Worm (Caenorhabditis elegans) whole organism, young adult: ENCODE results near the gene str-124.

Experiments used
- ama-1 ChIP-seq, 3 experiments: fragments of 150-350 bp in 1 of 3; sonication (generic microtip) in 2 of 3; optimal IDR thresholded peaks; 2 replicates each; lab custom pipeline; 2014 to 2018; ENCODE audit warnings: missing biosample characterization in 2 of 3, missing genetic modification characterization in 2 of 3, missing genetic modification reagents in 2 of 3
- aptf-3 ChIP-seq: fragments of 200-800 bp; sonication (Bioruptor generic); IDR thresholded peaks from 2 replicates; pipeline ENCODE4 v1.3.6; 2022; ENCODE audit warnings: missing genetic modification characterization, missing compliant biosample characterization
- cebp-2 ChIP-seq: fragments of 200-800 bp; sonication (Bioruptor generic); IDR thresholded peaks from 2 replicates; pipeline ENCODE4 v1.3.6; 2022; ENCODE audit warnings: missing genetic modification characterization, missing compliant biosample characterization
- ceh-40 ChIP-seq: fragments of 200-800 bp; sonication (Bioruptor generic); IDR thresholded peaks from 2 replicates; pipeline ENCODE4 v1.3.6; 2022; ENCODE audit warnings: missing genetic modification characterization, missing compliant biosample characterization
- ceh-79 ChIP-seq: sonication (generic microtip); optimal IDR thresholded peaks from 2 replicates; lab custom pipeline; 2017; ENCODE audit warnings: mild to moderate bottlenecking, missing genetic modification characterization, missing compliant biosample characterization
- ekl-4 ChIP-seq: fragments of 200-800 bp; sonication (Bioruptor generic); IDR thresholded peaks from 2 replicates; pipeline ENCODE4 v1.3.6; 2022; ENCODE audit warnings: missing genetic modification reagents, missing genetic modification characterization, missing compliant biosample characterization
- nhr-90 ChIP-seq: sonication (generic microtip); optimal IDR thresholded peaks from 2 replicates; lab custom pipeline; 2016; ENCODE audit warnings: missing genotype, mild to moderate bottlenecking, missing genetic modification characterization, missing compliant biosample characterization
- pha-4 ChIP-seq: fragments of 150-350 bp; sonication (generic microtip); optimal IDR thresholded peaks from 2 replicates; lab custom pipeline; 2014; ENCODE audit warnings: missing biosample characterization, missing genetic modification reagents, missing genetic modification characterization
- rec-8 ChIP-seq, 2 experiments: sonication (generic microtip); optimal IDR thresholded peaks; 2 replicates each; lab custom pipeline; 2016; ENCODE audit warnings: mild to moderate bottlenecking in 2 of 2, missing genetic modification characterization in 2 of 2, missing genetic modification reagents in 2 of 2, missing genotype in 2 of 2, missing biosample characterization in 1 of 2, missing compliant biosample characterization in 1 of 2, moderate library complexity in 1 of 2
- sea-2 ChIP-seq: fragments of 200-800 bp; sonication (Bioruptor generic); IDR thresholded peaks from 2 replicates; pipeline ENCODE4 v1.3.6; 2022; ENCODE audit warnings: missing genetic modification characterization, missing compliant biosample characterization
- snpc-4 ChIP-seq, 5 experiments: fragments of 150-350 bp in 1 of 5; sonication (generic microtip) in 4 of 5; optimal IDR thresholded peaks; 2 replicates each; lab custom pipeline; 2014 to 2018; ENCODE audit warnings: missing genetic modification characterization in 5 of 5, missing biosample characterization in 3 of 5, antibody characterized with exemption in 2 of 5, mild to moderate bottlenecking in 2 of 5, missing compliant biosample characterization in 2 of 5, missing genotype in 2 of 5, moderate library complexity in 2 of 5, missing genetic modification reagents in 1 of 5
- zim-3 ChIP-seq: sonication (generic microtip); optimal IDR thresholded peaks from 2 replicates; lab custom pipeline; 2017; ENCODE audit warnings: mild to moderate bottlenecking, missing genetic modification characterization, moderate library complexity, missing compliant biosample characterization
- ztf-26 ChIP-seq: sonication (generic microtip); optimal IDR thresholded peaks from 2 replicates; lab custom pipeline; 2017; ENCODE audit warnings: missing genetic modification characterization, missing compliant biosample characterization

DNA sequence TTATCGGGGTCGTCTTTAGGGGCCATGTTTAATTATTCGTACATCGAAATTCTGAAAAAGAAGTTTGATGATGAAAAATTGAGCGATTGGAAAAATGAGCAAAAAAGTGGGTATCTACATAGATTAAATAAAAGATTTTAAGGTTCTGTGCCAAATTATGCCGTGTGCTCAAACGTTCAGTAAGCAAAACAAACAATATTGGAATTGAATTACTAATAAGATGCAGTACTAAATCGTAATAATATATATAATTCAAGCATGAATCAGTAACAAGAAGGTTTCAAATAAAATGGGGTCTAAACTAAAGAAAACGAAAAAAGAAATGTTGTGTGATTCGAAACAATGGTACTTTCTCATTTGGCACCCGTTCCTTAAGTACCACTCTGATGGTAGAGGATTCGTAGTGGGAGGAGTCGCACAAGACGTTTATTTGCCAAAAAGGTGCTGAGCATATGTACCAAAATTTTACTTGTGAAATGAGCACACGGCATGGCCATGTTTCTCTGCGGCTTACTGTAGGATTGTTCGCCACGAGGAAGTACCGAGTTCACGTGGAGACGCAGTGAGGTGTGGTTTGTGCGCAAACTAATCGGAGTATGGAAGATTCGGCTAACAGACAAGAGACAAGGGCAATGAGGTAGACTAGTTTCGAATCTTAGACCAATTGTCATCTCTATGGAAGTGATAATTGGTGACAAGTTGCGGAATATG is 38.0 kb upstream of the str-124 start, which contains the start of gene pgp-14:
- TF ChIP-seq ekl-4 (GFP tag; lab: Robert Waterston, UW) (no peak), ceh-79 (tag; lab: Kevin White, UChicago) (no peak), aptf-3 (GFP tag; lab: Robert Waterston, UW) (no peak), zim-3 (tag; lab: Kevin White, UChicago) (no peak), nhr-90 (tag; lab: Kevin White, UChicago) (no peak), pha-4 (tag; lab: Kevin White, UChicago) (no peak), ceh-40 (GFP tag; lab: Robert Waterston, UW) (no peak), sea-2 (no peak), ztf-26 (tag; lab: Kevin White, UChicago) (no peak), rec-8 (tag; optimal IDR thresholded peaks at IDR 0.05; lab: Kevin White, UChicago) (no peak), ama-1 (optimal IDR thresholded peaks at IDR 0.05; lab: Kevin White, UChicago) (no peak), ama-1 (GFP tag; optimal IDR thresholded peaks at IDR 0.05; lab: Kevin White, UChicago) (no peak), snpc-4 (GFP tag; optimal IDR thresholded peaks at IDR 0.05; lab: Kevin White, UChicago) (no peak), snpc-4 (tag; optimal IDR thresholded peaks at IDR 0.05; lab: Kevin White, UChicago) (no peak), cebp-2 (GFP tag; lab: Robert Waterston, UW) (no peak)
